Fruit fly (Drosophila melanogaster) whole organism: ENCODE results near the gene CG32026.

Experiments used
- CG8478 ChIP-seq: fragments of >200 bp; optimal IDR thresholded peaks from 2 replicates; lab custom pipeline; 2018; ENCODE audit warnings: inconsistent platforms
- Dll ChIP-seq: fragments of >200 bp; optimal IDR thresholded peaks from 2 replicates; lab custom pipeline; 2017
- EcR ChIP-seq, 2 experiments: fragments of >200 bp; optimal IDR thresholded peaks; 2 replicates each; lab custom pipeline; 2017; ENCODE audit warnings: missing biosample characterization in 2 of 2, missing genetic modification characterization in 2 of 2, missing genetic modification reagents in 2 of 2
- pan ChIP-seq: fragments of >200 bp; optimal IDR thresholded peaks from 2 replicates; lab custom pipeline; 2017
- psq ChIP-seq: fragments of >200 bp; optimal IDR thresholded peaks from 2 replicates; lab custom pipeline; 2017
- usp ChIP-seq: fragments of >200 bp; optimal IDR thresholded peaks from 2 replicates; lab custom pipeline; 2017; ENCODE audit warnings: missing biosample characterization, missing genetic modification characterization, mixed read lengths

Gene CG32026

DNA sequence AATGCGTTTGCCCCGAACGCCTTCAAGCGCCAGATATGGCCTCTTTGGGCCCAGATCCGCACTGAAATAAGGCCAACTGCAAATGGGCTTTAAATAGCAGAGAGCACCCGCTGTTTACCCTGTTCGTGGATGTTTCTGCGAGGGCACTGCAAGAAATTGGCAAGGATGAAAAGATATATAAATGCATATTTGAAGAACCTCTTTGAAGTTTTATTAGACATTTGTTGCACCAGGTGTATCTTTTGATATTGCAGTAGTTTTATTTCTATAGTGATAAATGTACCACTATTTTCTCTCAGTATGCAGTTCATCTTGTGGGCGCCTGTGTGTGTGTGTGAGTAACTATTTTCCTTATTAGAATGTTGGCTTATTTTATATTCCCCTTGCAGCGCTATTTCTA is 22.8 kb upstream of the CG32026 start:
- TF ChIP-seq CG8478 (lab: Kevin White, UChicago) (no peak), EcR (GFP tag; optimal IDR thresholded peaks at IDR 0.05; lab: Kevin White, UChicago) (no peak), usp (no peak), psq (lab: Kevin White, UChicago) (no peak), Dll (lab: Kevin White, UChicago) (no peak), pan (lab: Kevin White, UChicago) (no peak)

DNA sequence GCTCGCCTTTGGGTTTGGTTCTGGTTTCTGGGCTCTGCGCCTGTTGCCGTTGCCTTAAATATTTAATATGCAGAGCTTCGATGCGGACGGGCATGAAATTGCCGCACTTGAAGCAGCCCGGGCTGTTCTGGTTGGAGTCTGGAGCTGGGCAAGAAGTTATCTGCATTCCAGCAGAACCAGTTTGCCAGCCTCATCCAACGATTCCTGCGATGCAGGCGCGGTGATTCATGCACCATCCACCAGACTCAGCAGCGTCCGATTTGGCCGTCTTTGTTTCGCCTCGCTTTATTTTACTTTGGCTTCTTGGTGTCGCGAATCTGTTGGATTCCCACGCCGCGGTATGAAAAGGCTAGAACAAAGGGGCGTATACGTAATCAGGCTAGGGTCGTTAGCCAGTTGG is 16.8 kb upstream of the CG32026 start:
- TF ChIP-seq Dll (lab: Kevin White, UChicago) (peak; percentile 32), pan (lab: Kevin White, UChicago) (no peak), EcR (GFP tag; optimal IDR thresholded peaks at IDR 0.05; lab: Kevin White, UChicago) (no peak), CG8478 (lab: Kevin White, UChicago) (no peak), usp (no peak), psq (lab: Kevin White, UChicago) (no peak)

DNA sequence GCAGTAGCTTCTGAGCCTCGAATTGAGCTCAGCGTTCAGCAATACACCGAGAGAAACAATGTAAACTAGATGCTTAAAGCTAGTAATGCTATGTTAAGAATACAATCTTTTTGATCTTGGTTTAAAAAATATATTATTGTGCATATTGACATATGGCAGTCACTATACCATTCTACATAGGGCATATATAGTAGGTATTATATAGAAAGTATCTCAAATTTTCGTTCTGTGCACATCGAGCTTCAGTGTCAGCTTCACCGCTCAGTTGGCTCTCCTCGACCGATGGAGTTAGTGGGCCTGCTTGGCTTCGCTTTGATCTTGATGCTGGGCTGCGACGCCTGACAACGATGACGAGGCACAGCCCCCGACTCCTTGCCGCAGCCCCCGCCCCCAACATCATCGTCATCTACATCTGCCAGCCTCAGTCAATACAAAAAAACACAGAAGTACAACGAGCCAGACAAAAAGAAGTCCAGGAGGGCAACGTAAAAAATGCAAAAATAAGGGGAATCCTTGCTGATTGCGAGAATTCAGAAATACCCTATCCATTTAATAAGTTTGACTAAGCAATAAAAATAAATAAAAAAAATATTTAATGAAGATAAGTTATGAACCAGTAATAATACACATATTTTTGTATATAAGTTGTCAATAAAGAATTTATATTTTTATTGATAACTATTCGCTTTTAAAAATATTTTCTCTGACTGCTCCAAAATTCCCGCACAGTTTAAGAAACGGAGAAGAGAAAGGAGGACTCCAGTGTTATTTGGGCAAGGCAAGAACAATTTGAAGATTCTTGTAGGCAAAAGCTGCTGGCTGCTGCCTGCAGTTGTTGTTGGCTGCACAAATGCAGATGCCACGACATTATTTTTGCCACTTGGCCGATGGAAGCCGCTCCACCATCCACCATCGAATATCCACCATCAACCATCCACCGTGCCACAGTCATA is 14.3 kb upstream of the CG32026 start:
- no peak for TF ChIP-seq usp
- no peak for TF ChIP-seq pan (lab: Kevin White, UChicago)
- TF ChIP-seq Dll (lab: Kevin White, UChicago): no peak
- TF ChIP-seq CG8478 (lab: Kevin White, UChicago): no peak
- no peak for TF ChIP-seq EcR (GFP tag; optimal IDR thresholded peaks at IDR 0.05; lab: Kevin White, UChicago)
- no peak for TF ChIP-seq psq (lab: Kevin White, UChicago)

DNA sequence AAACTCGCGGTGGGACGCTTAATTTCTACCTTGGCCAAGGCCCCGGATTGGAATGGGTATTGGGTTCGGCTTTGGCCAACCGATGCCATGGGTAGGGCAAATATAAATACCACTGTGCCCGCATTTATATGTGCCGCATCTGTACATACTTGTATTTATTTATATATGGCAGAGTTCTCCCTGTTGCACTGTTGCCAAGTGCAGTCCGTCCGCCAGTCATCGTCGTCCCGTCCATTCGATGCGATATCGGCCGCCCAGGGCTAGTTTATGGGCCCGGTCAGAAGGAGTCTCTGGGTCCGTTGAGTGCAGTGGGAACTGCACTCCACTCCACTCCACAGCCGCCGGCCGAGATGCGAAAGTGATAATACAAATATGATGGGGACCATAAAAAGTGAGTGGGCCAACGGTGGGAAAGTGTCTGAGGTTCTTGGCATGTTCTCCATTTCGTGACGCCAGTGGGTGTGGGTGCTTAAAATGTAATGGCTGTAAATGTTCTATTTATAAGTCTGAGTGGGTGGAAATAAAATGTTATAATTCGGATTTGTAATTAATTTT is 13.3 kb upstream of the CG32026 start:
- TF ChIP-seq usp: no peak
- peak in 1 of 2 experiments; percentile 16 for TF ChIP-seq EcR (GFP tag; optimal IDR thresholded peaks at IDR 0.05; lab: Kevin White, UChicago)
- no peak for TF ChIP-seq CG8478 (lab: Kevin White, UChicago)

DNA sequence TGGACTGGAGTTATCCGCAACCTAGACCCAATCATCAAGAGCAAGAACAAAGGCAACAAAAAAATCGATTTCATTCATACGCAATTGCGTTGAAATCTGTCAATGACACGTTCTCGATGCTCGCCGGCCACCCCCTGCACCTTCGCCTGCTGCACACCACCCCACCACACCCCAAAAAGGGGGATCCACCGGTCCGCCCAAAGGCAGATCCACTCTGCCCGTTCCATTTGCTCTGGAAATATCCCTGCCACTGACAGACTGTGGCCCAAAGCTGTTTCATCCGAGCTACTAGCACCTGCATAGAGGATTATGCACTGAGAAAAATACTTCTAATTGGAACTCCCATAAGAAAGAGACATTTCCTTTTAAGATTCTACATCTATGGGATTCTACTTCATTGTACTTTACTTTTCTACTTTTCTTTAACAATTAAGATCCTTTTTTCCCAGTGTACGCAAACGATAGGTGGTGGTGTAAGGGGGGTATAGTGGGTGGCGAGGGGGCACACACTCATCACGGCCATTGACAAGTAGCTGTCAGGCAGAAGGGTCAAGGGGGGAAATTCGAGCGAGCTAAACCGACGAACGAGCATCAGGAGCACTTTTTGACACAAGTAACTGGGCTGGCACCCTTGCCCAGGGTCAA is 12.4 kb upstream of the CG32026 start:
- TF ChIP-seq pan (lab: Kevin White, UChicago) (no peak), usp (no peak), EcR (GFP tag; optimal IDR thresholded peaks at IDR 0.05; lab: Kevin White, UChicago) (no peak), Dll (lab: Kevin White, UChicago) (no peak), CG8478 (lab: Kevin White, UChicago) (no peak), psq (lab: Kevin White, UChicago) (no peak)

DNA sequence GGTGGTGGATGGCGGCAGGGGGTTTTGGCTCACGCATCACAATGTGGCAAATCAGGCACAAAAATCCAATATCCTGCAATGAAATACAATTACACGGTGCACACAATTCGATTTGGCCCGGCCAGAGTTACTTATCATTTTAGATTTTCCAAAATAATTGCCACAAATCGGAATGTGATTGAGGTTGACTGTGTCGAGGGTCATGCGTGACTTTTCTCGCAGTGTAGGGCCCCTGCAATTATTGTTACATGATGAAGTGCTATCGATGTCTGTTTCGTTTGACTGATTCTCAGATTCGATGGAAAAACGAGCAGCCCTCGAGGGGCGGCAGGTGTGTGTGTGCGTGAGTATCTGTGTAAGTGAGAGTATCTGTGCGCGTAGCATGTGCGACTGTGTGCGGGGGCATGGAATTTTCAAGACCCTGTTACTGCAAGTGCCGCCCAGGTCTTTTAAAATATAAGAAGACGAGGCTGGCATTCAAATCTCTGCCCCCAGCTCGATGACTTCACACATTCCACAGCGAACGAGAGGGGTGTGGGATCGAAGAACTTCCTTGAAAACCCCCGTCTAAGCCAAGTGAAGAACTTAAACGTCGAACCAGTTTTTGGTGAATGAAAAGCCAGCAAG is 11.7 kb upstream of the CG32026 start:
- TF ChIP-seq pan (lab: Kevin White, UChicago) (no peak), psq (lab: Kevin White, UChicago) (no peak), usp (no peak)

DNA sequence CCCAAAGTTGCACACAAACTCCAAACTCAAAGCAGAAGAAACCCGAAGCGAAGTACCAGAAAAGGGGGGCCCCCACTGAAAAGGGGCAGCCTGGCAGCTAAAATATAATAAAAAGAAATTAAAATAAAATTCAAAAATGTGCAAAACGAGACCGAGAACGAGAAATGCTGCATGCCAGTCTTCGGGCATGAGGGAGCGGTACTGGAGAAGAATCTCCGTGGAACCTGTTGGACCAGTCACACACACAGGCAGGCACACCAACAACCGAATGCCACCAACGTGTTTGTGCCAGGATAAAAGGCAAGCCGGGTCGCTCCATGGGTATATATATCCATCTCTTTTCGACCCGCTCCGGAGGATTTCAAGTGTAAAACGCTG is 11.2 kb upstream of the CG32026 start:
- TF ChIP-seq usp: no peak
- no peak for TF ChIP-seq EcR (GFP tag; optimal IDR thresholded peaks at IDR 0.05; lab: Kevin White, UChicago)
- no peak for TF ChIP-seq pan (lab: Kevin White, UChicago)
- TF ChIP-seq psq (lab: Kevin White, UChicago): no peak
- TF ChIP-seq Dll (lab: Kevin White, UChicago): no peak
- no peak for TF ChIP-seq CG8478 (lab: Kevin White, UChicago)

DNA sequence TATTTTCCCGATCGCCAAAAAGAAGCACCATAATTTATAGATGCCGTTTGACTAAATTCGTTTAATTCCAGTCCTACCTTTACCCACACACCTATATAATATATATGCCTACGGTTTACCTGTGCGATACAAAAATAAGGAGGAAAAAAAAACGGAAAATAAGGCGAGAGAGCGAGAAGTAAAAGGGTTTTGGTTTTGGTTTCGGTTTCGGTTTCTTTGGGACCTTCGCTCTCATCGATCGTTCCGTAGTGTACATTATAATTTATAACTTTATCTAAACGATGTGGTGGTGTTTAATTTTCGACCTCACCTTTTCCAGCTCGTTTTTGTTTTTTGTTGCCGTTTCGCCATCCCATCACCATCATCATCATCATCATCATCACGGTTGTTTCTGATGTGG is 10.7 kb upstream of the CG32026 start:
- no peak for TF ChIP-seq Dll (lab: Kevin White, UChicago)
- TF ChIP-seq EcR (GFP tag; optimal IDR thresholded peaks at IDR 0.05; lab: Kevin White, UChicago): no peak
- TF ChIP-seq usp: no peak

DNA sequence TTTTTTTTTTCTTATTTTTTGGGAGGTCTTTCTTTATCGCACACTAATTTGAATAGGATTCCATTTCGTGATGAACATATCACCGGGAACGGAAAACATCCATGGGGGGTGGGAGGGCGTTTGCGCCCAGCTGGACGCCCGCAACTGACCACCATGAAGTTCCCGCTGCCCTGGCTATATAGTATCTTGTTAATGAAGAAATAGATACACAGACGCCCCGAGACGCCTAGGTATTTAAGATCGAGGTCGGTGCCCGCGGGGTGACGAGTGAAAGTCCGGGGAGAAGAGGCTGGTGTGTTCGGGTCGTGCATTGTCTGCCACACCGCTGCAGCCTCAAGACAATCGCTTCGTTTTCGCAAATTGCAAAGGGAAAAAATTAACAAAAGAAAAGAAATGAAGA is 10.2 kb upstream of the CG32026 start:
- TF ChIP-seq EcR (GFP tag; optimal IDR thresholded peaks at IDR 0.05; lab: Kevin White, UChicago) (no peak), psq (lab: Kevin White, UChicago) (no peak), pan (lab: Kevin White, UChicago) (no peak), CG8478 (lab: Kevin White, UChicago) (no peak), usp (no peak), Dll (lab: Kevin White, UChicago) (no peak)

DNA sequence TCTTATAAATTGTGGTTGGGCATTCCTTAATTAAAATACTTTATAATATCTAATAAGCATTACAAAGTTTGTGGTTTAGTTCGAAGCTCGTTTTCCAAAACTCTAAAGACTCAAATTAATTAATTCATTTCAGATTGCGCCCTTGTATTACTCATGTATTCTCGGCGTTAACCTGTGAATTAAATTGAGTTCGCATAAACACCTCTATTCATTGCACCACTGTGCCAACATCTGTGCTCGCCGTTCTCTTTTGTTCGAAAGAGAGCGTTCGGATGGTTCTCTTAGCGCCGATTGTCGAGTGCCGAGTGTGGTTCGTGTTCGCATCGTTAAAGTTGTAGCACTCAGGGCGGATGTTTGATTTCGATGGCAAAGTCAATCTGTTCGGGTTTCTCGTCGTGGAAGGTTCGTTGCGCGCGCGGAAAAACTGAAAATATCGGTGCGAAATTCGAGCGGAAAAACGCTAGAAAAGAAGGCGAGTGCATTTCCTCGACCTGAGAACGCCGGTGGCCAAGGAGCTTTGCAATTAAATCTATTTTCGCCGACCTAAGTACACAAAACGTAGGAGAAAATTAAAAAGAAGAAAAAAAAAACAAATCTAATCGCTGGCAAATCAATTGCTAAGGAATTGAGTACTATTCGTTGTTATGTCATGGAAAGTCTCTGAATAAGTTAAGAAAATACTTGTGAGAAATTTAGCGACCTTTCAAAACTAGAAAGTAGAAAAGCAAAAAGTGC is 9.0 kb upstream of the CG32026 start, which contains the start of gene dally:
TSS of gene dally (plus strand) at position 373 of the 735 bp plus-strand sequence.
- TF ChIP-seq Dll (lab: Kevin White, UChicago): no peak
- TF ChIP-seq EcR (GFP tag; optimal IDR thresholded peaks at IDR 0.05; lab: Kevin White, UChicago): no peak
- TF ChIP-seq CG8478 (lab: Kevin White, UChicago): no peak
- no peak for TF ChIP-seq pan (lab: Kevin White, UChicago)
- TF ChIP-seq psq (lab: Kevin White, UChicago): no peak
- TF ChIP-seq usp: no peak

DNA sequence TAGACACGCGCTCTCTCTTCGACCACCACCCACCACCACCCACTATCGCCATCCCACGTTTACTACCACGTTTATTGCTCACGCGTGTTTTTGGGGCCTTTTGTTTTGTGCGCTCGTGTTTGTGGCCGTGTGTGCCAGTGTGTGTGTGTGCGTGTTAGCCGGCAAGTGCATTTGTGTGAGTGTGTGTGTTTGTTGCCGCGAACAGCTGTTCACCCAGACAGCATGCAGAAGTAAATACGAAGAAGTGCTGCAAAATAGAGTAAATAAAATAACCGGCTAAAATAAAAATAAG is 8.4 kb upstream of the CG32026 start:
- no peak for TF ChIP-seq EcR (GFP tag; optimal IDR thresholded peaks at IDR 0.05; lab: Kevin White, UChicago)
- TF ChIP-seq pan (lab: Kevin White, UChicago): no peak
- no peak for TF ChIP-seq usp
- no peak for TF ChIP-seq CG8478 (lab: Kevin White, UChicago)
